Fruit fly (Drosophila melanogaster): Measurements from ENCODE around the gene CG34288.

The CG34288 gene

dm6 chr3R:22447195-22447873, at the start of gene CG34288:
Gene CG34288, minus strand, starts transcription at chr3R:22447263.
- TF ChIP-seq pad (GFP tag; optimal IDR thresholded peaks at IDR 0.05), result peak; percentile 14
- peak; percentile 87 for TF ChIP-seq cic (GFP tag; optimal IDR thresholded peaks at IDR 0.05)
- peak; percentile 9 for TF ChIP-seq Hr96 (GFP tag; optimal IDR thresholded peaks at IDR 0.05)
- TF ChIP-seq CG14711 (tag; optimal IDR thresholded peaks at IDR 0.05), result no peak
- TF ChIP-seq tj (GFP tag; optimal IDR thresholded peaks at IDR 0.05), result no peak
- peak; percentile 62 for TF ChIP-seq kay (GFP tag; ENCODE audit: borderline replicate concordance)
- no peak for TF ChIP-seq CG1620 (GFP tag; optimal IDR thresholded peaks at IDR 0.05)
- no peak for TF ChIP-seq ovo (GFP tag; optimal IDR thresholded peaks at IDR 0.05)
- TF ChIP-seq Crg-1 (GFP tag; optimal IDR thresholded peaks at IDR 0.05), result no peak
- TF ChIP-seq CG7101 (tag; optimal IDR thresholded peaks at IDR 0.05), result peak; percentile 52
- peak; percentile 48 for TF ChIP-seq CG12768 (GFP tag; optimal IDR thresholded peaks at IDR 0.05)
- TF ChIP-seq CG5204 (GFP tag; optimal IDR thresholded peaks at IDR 0.05), result no peak
- no peak for TF ChIP-seq CG11617 (GFP tag; optimal IDR thresholded peaks at IDR 0.05)
- peak; percentile 38 for TF ChIP-seq CG33017 (tag; optimal IDR thresholded peaks at IDR 0.05)
- TF ChIP-seq Mnt (GFP tag; optimal IDR thresholded peaks at IDR 0.05), result peak; percentile 75
- TF ChIP-seq cnc (optimal IDR thresholded peaks at IDR 0.05), result no peak
- no peak for TF ChIP-seq bab1 (GFP tag; optimal IDR thresholded peaks at IDR 0.05)
- peak; percentile 15 for TF ChIP-seq toe (GFP tag; optimal IDR thresholded peaks at IDR 0.05)
- TF ChIP-seq CG7045 (GFP tag; optimal IDR thresholded peaks at IDR 0.05), result no peak
- no peak for TF ChIP-seq Clk (GFP tag; optimal IDR thresholded peaks at IDR 0.05)

dm6 chr3R:22494523-22495309, 47.7 kb upstream of the CG34288 start:
- TF ChIP-seq Crg-1 (GFP tag; optimal IDR thresholded peaks at IDR 0.05) (no peak), cic (GFP tag; optimal IDR thresholded peaks at IDR 0.05) (no peak), cnc (optimal IDR thresholded peaks at IDR 0.05) (no peak), Hr96 (GFP tag; optimal IDR thresholded peaks at IDR 0.05) (no peak), CG11617 (GFP tag; optimal IDR thresholded peaks at IDR 0.05) (no peak), CG7101 (tag; optimal IDR thresholded peaks at IDR 0.05) (no peak), CG7045 (GFP tag; optimal IDR thresholded peaks at IDR 0.05) (peak; percentile 78), Mnt (GFP tag; optimal IDR thresholded peaks at IDR 0.05) (no peak), toe (GFP tag; optimal IDR thresholded peaks at IDR 0.05) (no peak), pad (GFP tag; optimal IDR thresholded peaks at IDR 0.05) (peak; percentile 29), ovo (GFP tag; optimal IDR thresholded peaks at IDR 0.05) (no peak), CG1620 (GFP tag; optimal IDR thresholded peaks at IDR 0.05) (no peak)

dm6 chr3R:22492767-22493166, 45.7 kb upstream of the CG34288 start, which contains the start of gene tHMG2:
Gene tHMG2, plus strand, starts transcription at chr3R:22492953.
- TF ChIP-seq Crg-1 (GFP tag; optimal IDR thresholded peaks at IDR 0.05), result no peak
- no peak for TF ChIP-seq pad (GFP tag; optimal IDR thresholded peaks at IDR 0.05)
- TF ChIP-seq CG1620 (GFP tag; optimal IDR thresholded peaks at IDR 0.05), result no peak
- TF ChIP-seq ovo (GFP tag; optimal IDR thresholded peaks at IDR 0.05), result no peak
- no peak for TF ChIP-seq CG12768 (GFP tag; optimal IDR thresholded peaks at IDR 0.05)
- no peak for TF ChIP-seq CG14711 (tag; optimal IDR thresholded peaks at IDR 0.05)
- TF ChIP-seq tj (GFP tag; optimal IDR thresholded peaks at IDR 0.05), result no peak
- no peak for TF ChIP-seq Hr96 (GFP tag; optimal IDR thresholded peaks at IDR 0.05)
- no peak for TF ChIP-seq CG33017 (tag; optimal IDR thresholded peaks at IDR 0.05)
- no peak for TF ChIP-seq CG7101 (tag; optimal IDR thresholded peaks at IDR 0.05)
- no peak for TF ChIP-seq Clk (GFP tag; optimal IDR thresholded peaks at IDR 0.05)
- TF ChIP-seq CG11617 (GFP tag; optimal IDR thresholded peaks at IDR 0.05), result no peak
- no peak for TF ChIP-seq CG7045 (GFP tag; optimal IDR thresholded peaks at IDR 0.05)
- no peak for TF ChIP-seq kay (GFP tag; ENCODE audit: borderline replicate concordance)
- TF ChIP-seq CG5204 (GFP tag; optimal IDR thresholded peaks at IDR 0.05), result no peak
- TF ChIP-seq Mnt (GFP tag; optimal IDR thresholded peaks at IDR 0.05), result no peak
- TF ChIP-seq toe (GFP tag; optimal IDR thresholded peaks at IDR 0.05), result no peak

- TF ChIP-seq Crg-1 (GFP tag; optimal IDR thresholded peaks at IDR 0.05) (no peak), CG33017 (tag; optimal IDR thresholded peaks at IDR 0.05) (no peak), CG12768 (GFP tag; optimal IDR thresholded peaks at IDR 0.05) (peak; percentile 0), kay (GFP tag; ENCODE audit: borderline replicate concordance) (peak; percentile 96), pad (GFP tag; optimal IDR thresholded peaks at IDR 0.05) (no peak), cnc (optimal IDR thresholded peaks at IDR 0.05) (no peak), CG11617 (GFP tag; optimal IDR thresholded peaks at IDR 0.05) (peak; percentile 24), CG14711 (tag; optimal IDR thresholded peaks at IDR 0.05) (no peak), Clk (GFP tag; optimal IDR thresholded peaks at IDR 0.05) (no peak), CG7045 (GFP tag; optimal IDR thresholded peaks at IDR 0.05) (peak; percentile 41), CG5204 (GFP tag; optimal IDR thresholded peaks at IDR 0.05) (no peak), cic (GFP tag; optimal IDR thresholded peaks at IDR 0.05) (no peak), bab1 (GFP tag; optimal IDR thresholded peaks at IDR 0.05) (peak; percentile 55), CG1620 (GFP tag; optimal IDR thresholded peaks at IDR 0.05) (no peak), tj (GFP tag; optimal IDR thresholded peaks at IDR 0.05) (no peak), ovo (GFP tag; optimal IDR thresholded peaks at IDR 0.05) (no peak), CG7101 (tag; optimal IDR thresholded peaks at IDR 0.05) (no peak), Mnt (GFP tag; optimal IDR thresholded peaks at IDR 0.05) (peak; percentile 71), Hr96 (GFP tag; optimal IDR thresholded peaks at IDR 0.05) (peak; percentile 38), toe (GFP tag; optimal IDR thresholded peaks at IDR 0.05) (peak; percentile 49)
These were observed 44.2 kb upstream of the CG34288 start, which contains the start of the genes CCT1 and tHMG1 for dm6 chr3R:22491088-22491879. Gene CCT1, minus strand, starts transcription at chr3R:22491439. Gene tHMG1, plus strand, starts transcription at chr3R:22491829.

Measured in whole organism, adult.